Fruit fly (Drosophila melanogaster): ENCODE measurements around the gene tplus3b.

The tplus3b gene

DNA sequence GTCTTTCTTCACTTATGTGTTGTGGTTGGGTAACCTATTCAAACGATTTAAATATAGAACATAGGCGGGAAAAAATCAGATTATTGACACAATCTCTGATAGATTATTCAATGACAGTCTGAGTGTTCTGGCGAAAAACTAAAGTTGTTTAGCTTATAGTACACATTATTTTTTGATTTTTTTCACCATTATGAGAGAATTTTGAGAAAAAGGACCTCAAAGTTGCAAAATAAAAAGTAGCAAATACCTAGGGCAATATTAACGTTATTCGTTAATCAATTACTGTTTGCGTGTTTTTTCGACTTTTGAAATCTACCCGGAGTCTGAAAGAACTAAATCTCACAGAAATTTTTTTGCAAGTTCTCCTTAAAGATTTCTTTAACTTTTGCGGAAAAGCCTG is 50.0 kb downstream of the tplus3b start, which contains the start of gene CG34173:
Gene CG34173, minus strand, starts transcription at position 101 of the 400 bp plus-strand sequence.
- TF ChIP-seq CG9139 (GFP tag; optimal IDR thresholded peaks at IDR 0.05) (no peak), achi (GFP tag; optimal IDR thresholded peaks at IDR 0.05) (no peak), Smox (GFP tag; optimal IDR thresholded peaks at IDR 0.05) (no peak), CG1621 (tag; optimal IDR thresholded peaks at IDR 0.05) (no peak), Sox102F (GFP tag; optimal IDR thresholded peaks at IDR 0.05) (no peak), CG6808 (GFP tag; optimal IDR thresholded peaks at IDR 0.05) (no peak), svp (GFP tag) (no peak), OdsH (GFP tag; optimal IDR thresholded peaks at IDR 0.05) (no peak), cyc (GFP tag; optimal IDR thresholded peaks at IDR 0.05) (no peak), Eip93F (GFP tag; optimal IDR thresholded peaks at IDR 0.05) (no peak), CG3032 (tag; optimal IDR thresholded peaks at IDR 0.05) (no peak), CG7368 (GFP tag; optimal IDR thresholded peaks at IDR 0.05) (no peak), Sox15 (GFP tag; optimal IDR thresholded peaks at IDR 0.05) (no peak), CG11294 (GFP tag; IDR thresholded peaks at IDR 0.05) (no peak)

All from whole organism, prepupa.